Fruit fly (Drosophila melanogaster) whole organism, wandering third instar larva: ENCODE measurements around the gene Gycbeta100B.

Experiments used
- Abd-B ChIP-seq: fragments of >200 bp; optimal IDR thresholded peaks from 2 replicates; lab custom pipeline; 2017; ENCODE audit warnings: missing biosample characterization, missing genetic modification characterization
- CG9705 ChIP-seq: fragments of 200-800 bp; sonication (Bioruptor generic); optimal IDR thresholded peaks from 2 replicates; lab custom pipeline; 2018; ENCODE audit warnings: missing biosample characterization, mild to moderate bottlenecking, missing genetic modification characterization
- CrebA ChIP-seq: fragments of 200-800 bp; sonication (Bioruptor generic); optimal IDR thresholded peaks from 2 replicates; lab custom pipeline; 2016; ENCODE audit warnings: missing biosample characterization, mild to moderate bottlenecking, missing genetic modification characterization, borderline replicate concordance
- Dif ChIP-seq: fragments of 200-275, 200-300 bp; sonication (Bioruptor generic); optimal IDR thresholded peaks from 2 replicates; lab custom pipeline; 2018; ENCODE audit warnings: missing biosample characterization, missing genetic modification characterization; ENCODE audit not compliant: partially characterized antibody
- GATAd ChIP-seq: sonication (Bioruptor generic); optimal IDR thresholded peaks from 2 replicates; lab custom pipeline; 2016; ENCODE audit warnings: missing biosample characterization, missing genetic modification characterization
- HLH106 ChIP-seq: fragments of 200-800 bp; optimal IDR thresholded peaks from 3 replicates; lab custom pipeline; 2019; ENCODE audit warnings: missing biosample characterization, mild to moderate bottlenecking, missing genetic modification characterization, moderate library complexity
- Hnf4 ChIP-seq: fragments of 200-800 bp; sonication (Bioruptor generic); optimal IDR thresholded peaks from 2 replicates; lab custom pipeline; 2016; ENCODE audit warnings: missing biosample characterization, mild to moderate bottlenecking, missing genetic modification characterization
- Hr83 ChIP-seq: fragments of 200-300 bp; sonication (Bioruptor generic); optimal IDR thresholded peaks from 2 replicates; lab custom pipeline; 2016; ENCODE audit warnings: missing biosample characterization, mild to moderate bottlenecking, missing genetic modification characterization, moderate library complexity; ENCODE audit not compliant: poor library complexity, severe bottlenecking
- Jra ChIP-seq: sonication (Bioruptor generic); optimal IDR thresholded peaks from 2 replicates; lab custom pipeline; 2016; ENCODE audit warnings: missing biosample characterization, missing genetic modification characterization
- Mio ChIP-seq: sonication (Bioruptor generic); optimal IDR thresholded peaks from 2 replicates; lab custom pipeline; 2016; ENCODE audit warnings: missing biosample characterization, missing genetic modification characterization
- Myc ChIP-seq: fragments of >200 bp; optimal IDR thresholded peaks from 2 replicates; lab custom pipeline; 2017
- N ChIP-seq: fragments of >200 bp; optimal IDR thresholded peaks from 2 replicates; lab custom pipeline; 2018; ENCODE audit warnings: missing biosample characterization, missing external identifiers, missing genetic modification characterization
- OdsH ChIP-seq: fragments of 200-800 bp; sonication (Bioruptor generic); optimal IDR thresholded peaks from 2 replicates; lab custom pipeline; 2016; ENCODE audit warnings: missing biosample characterization, mild to moderate bottlenecking, missing genetic modification characterization
- Rel ChIP-seq, 2 experiments: fragments of 200-800 bp; sonication (Bioruptor generic) in 1 of 2; optimal IDR thresholded peaks; 2 replicates in 1 of 2; 3 replicates in 1 of 2; lab custom pipeline; 2016 to 2019; ENCODE audit warnings: mild to moderate bottlenecking in 2 of 2, missing biosample characterization in 2 of 2, missing genetic modification characterization in 2 of 2, moderate library complexity in 1 of 2
- Sp1 ChIP-seq: fragments of 200-800 bp; sonication (Bioruptor generic); optimal IDR thresholded peaks from 3 replicates; lab custom pipeline; 2019; ENCODE audit warnings: missing biosample characterization, mild to moderate bottlenecking, missing genetic modification characterization, moderate library complexity
- Vsx2 ChIP-seq: fragments of 200-300, 225-300 bp; sonication (Bioruptor generic); optimal IDR thresholded peaks from 2 replicates; lab custom pipeline; 2018; ENCODE audit warnings: missing biosample characterization, missing genetic modification characterization; ENCODE audit not compliant: partially characterized antibody
- br ChIP-seq: fragments of 200-800 bp; sonication (Bioruptor generic); optimal IDR thresholded peaks from 2 replicates; lab custom pipeline; 2016; ENCODE audit warnings: missing biosample characterization, missing genetic modification characterization
- brk ChIP-seq: fragments of 200-800 bp; sonication (Bioruptor generic); optimal IDR thresholded peaks from 2 replicates; lab custom pipeline; 2016; ENCODE audit warnings: missing biosample characterization, mild to moderate bottlenecking, missing genetic modification characterization
- dl ChIP-seq, 2 experiments: fragments of 175-275, 200-275 bp in 1 of 2; fragments of 200-275 bp in 1 of 2; sonication (Bioruptor generic); optimal IDR thresholded peaks; lab custom pipeline; 2018; ENCODE audit warnings: mild to moderate bottlenecking in 2 of 2, missing biosample characterization in 2 of 2, missing genetic modification characterization in 2 of 2, moderate library complexity in 2 of 2; ENCODE audit not compliant: partially characterized antibody in 2 of 2, insufficient read depth in 1 of 2
- dmrt93B ChIP-seq: fragments of 200-800 bp; sonication (Bioruptor generic); optimal IDR thresholded peaks from 2 replicates; lab custom pipeline; 2018; ENCODE audit warnings: missing biosample characterization, mild to moderate bottlenecking, missing genetic modification characterization
- dsf ChIP-seq: sonication (Bioruptor generic); optimal IDR thresholded peaks from 2 replicates; lab custom pipeline; 2016; ENCODE audit warnings: missing biosample characterization, missing genetic modification characterization, borderline replicate concordance
- ey ChIP-seq: fragments of 200-800 bp; sonication (Bioruptor generic); optimal IDR thresholded peaks from 2 replicates; lab custom pipeline; 2016; ENCODE audit warnings: missing biosample characterization, missing genetic modification characterization
- foxo ChIP-seq, 2 experiments: fragments of 200-800 bp; sonication (Bioruptor generic); optimal IDR thresholded peaks; 2 replicates in 1 of 2; 3 replicates in 1 of 2; lab custom pipeline; 2016 to 2017; ENCODE audit warnings: missing biosample characterization in 2 of 2, missing genetic modification characterization in 2 of 2
- fru ChIP-seq: fragments of 200-800 bp; sonication (Bioruptor generic); optimal IDR thresholded peaks from 3 replicates; lab custom pipeline; 2016; ENCODE audit warnings: missing biosample characterization, mild to moderate bottlenecking, missing genetic modification characterization
- h ChIP-seq: fragments of 200-800 bp; sonication (Bioruptor generic); optimal IDR thresholded peaks from 3 replicates; lab custom pipeline; 2016; ENCODE audit warnings: missing biosample characterization, mild to moderate bottlenecking, missing genetic modification characterization
- jim ChIP-seq: fragments of 175-275, 200-325 bp; sonication (Bioruptor generic); optimal IDR thresholded peaks from 2 replicates; lab custom pipeline; 2016; ENCODE audit warnings: missing biosample characterization, mild to moderate bottlenecking, missing genetic modification characterization
- lola ChIP-seq: fragments of >200 bp; optimal IDR thresholded peaks from 2 replicates; lab custom pipeline; 2017; ENCODE audit warnings: missing biosample characterization, missing genetic modification characterization
- pan ChIP-seq: fragments of >200 bp; optimal IDR thresholded peaks from 2 replicates; lab custom pipeline; 2017
- psq ChIP-seq: fragments of 200-800 bp; sonication (Bioruptor generic); optimal IDR thresholded peaks from 3 replicates; lab custom pipeline; 2017; ENCODE audit warnings: missing biosample characterization, mild to moderate bottlenecking, missing genetic modification characterization, moderate library complexity
- rgr ChIP-seq: fragments of 200-800 bp; sonication (Bioruptor generic); optimal IDR thresholded peaks from 3 replicates; lab custom pipeline; 2016; ENCODE audit warnings: missing biosample characterization, mild to moderate bottlenecking, missing genetic modification characterization
- sage ChIP-seq: fragments of 200-800 bp; sonication (Bioruptor generic); optimal IDR thresholded peaks from 2 replicates; lab custom pipeline; 2016; ENCODE audit warnings: missing biosample characterization, mild to moderate bottlenecking, missing genetic modification characterization
- tai ChIP-seq: sonication (Bioruptor generic); optimal IDR thresholded peaks from 2 replicates; lab custom pipeline; 2016; ENCODE audit warnings: missing biosample characterization, missing genetic modification characterization
- usp ChIP-seq: fragments of >200 bp; optimal IDR thresholded peaks from 2 replicates; lab custom pipeline; 2017; ENCODE audit warnings: missing biosample characterization, missing genetic modification characterization
- woc ChIP-seq: sonication (Bioruptor generic); optimal IDR thresholded peaks from 2 replicates; lab custom pipeline; 2016; ENCODE audit warnings: missing biosample characterization, mild to moderate bottlenecking, missing genetic modification characterization

Gycbeta100B gene

DNA sequence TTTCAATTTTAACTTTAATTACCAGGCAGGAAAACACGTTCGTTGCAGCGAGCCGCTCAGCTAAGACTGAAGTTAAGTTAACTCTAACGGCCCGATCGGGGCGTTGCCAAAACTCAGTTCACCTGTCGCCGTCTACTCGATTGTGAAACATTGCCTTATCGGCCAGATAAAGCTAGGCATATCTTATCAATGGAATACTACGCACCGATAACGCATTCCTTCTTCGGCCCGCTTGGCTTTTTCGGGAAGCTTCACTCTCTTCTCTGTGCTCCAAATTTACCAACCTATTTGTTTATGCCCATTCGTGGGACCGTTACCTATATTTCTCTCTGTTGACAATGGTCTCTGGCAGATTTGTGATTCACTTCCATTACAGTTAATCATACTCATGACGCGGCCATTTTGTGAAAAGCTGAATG, 61.5 kb downstream of the Gycbeta100B start, which contains the start of gene mesh:
Gene mesh, minus strand, starts transcription at position 68 of the 419 bp plus-strand sequence.
- peak; percentile 6 for TF ChIP-seq CrebA (GFP tag; lab: Kevin White, UChicago)
- TF ChIP-seq Vsx2 (GFP tag; lab: Kevin White, UChicago): peak; percentile 61
- TF ChIP-seq dl (GFP tag; optimal IDR thresholded peaks at IDR 0.05; lab: Kevin White, UChicago; ENCODE audit: insufficient read depth in 1 of 2, partially characterized antibody in 2 of 2): no peak
- TF ChIP-seq foxo (GFP tag; optimal IDR thresholded peaks at IDR 0.05; lab: Kevin White, UChicago): no peak
- TF ChIP-seq fru (GFP tag; lab: Kevin White, UChicago): peak; percentile 46
- peak; percentile 38 for TF ChIP-seq br (GFP tag; lab: Kevin White, UChicago)
- no peak for TF ChIP-seq sage (GFP tag; lab: Kevin White, UChicago)
- TF ChIP-seq usp (GFP tag; lab: Kevin White, UChicago): no peak
- TF ChIP-seq Sp1: no peak
- TF ChIP-seq HLH106 (tag; lab: Kevin White, UChicago): no peak
- TF ChIP-seq jim: no peak
- no peak for TF ChIP-seq tai
- no peak for TF ChIP-seq ey (GFP tag; lab: Kevin White, UChicago)
- TF ChIP-seq brk (GFP tag; lab: Kevin White, UChicago): no peak
- peak; percentile 45 for TF ChIP-seq h (GFP tag; lab: Kevin White, UChicago)
- no peak for TF ChIP-seq pan (lab: Kevin White, UChicago)
- TF ChIP-seq CG9705 (GFP tag; lab: Kevin White, UChicago): no peak
- no peak for TF ChIP-seq GATAd
- no peak for TF ChIP-seq woc
- TF ChIP-seq Myc (lab: Kevin White, UChicago): no peak
- peak; percentile 11 for TF ChIP-seq Jra (GFP tag; lab: Kevin White, UChicago)
- peak; percentile 30 for TF ChIP-seq psq (GFP tag; lab: Kevin White, UChicago)
- no peak for TF ChIP-seq Abd-B (GFP tag; lab: Kevin White, UChicago)
- TF ChIP-seq N (GFP tag; lab: Kevin White, UChicago): no peak
- no peak for TF ChIP-seq dmrt93B
- no peak for TF ChIP-seq OdsH (GFP tag; lab: Kevin White, UChicago)
- peak; percentile 54 for TF ChIP-seq Dif (GFP tag; lab: Kevin White, UChicago)
- TF ChIP-seq Rel (GFP tag; optimal IDR thresholded peaks at IDR 0.05; lab: Kevin White, UChicago): no peak
- TF ChIP-seq Rel (tag; optimal IDR thresholded peaks at IDR 0.05; lab: Kevin White, UChicago): peak; percentile 60
- TF ChIP-seq dsf (GFP tag; lab: Kevin White, UChicago): no peak

DNA sequence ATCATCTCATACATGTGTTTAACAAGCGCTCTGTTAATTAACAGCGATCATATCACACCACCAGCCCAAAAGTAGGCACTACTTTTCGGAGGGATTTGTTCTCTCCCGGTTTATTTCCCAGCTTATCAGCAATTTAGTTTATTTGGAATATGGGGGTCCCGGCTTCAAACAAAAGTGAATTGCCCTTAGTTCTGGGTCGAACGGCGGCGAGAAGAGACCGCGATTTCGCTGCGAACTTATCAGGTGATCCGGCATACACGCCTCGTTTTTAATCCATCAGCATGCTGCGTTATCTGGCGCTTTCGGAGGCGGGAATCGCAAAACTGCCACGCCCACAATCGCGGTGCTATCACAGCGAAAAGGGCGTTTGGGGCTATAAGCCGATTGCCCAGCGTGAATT, 62.5 kb downstream of the Gycbeta100B start, which contains the start of gene CG1544:
Gene CG1544, plus strand, starts transcription at position 186 of the 400 bp plus-strand sequence.
- peak; percentile 45 for TF ChIP-seq Myc (lab: Kevin White, UChicago)
- TF ChIP-seq foxo (GFP tag; optimal IDR thresholded peaks at IDR 0.05; lab: Kevin White, UChicago): no peak
- TF ChIP-seq lola (GFP tag; lab: Kevin White, UChicago): no peak
- TF ChIP-seq Hr83 (GFP tag; lab: Kevin White, UChicago): peak; percentile 14
- no peak for TF ChIP-seq dl (GFP tag; optimal IDR thresholded peaks at IDR 0.05; lab: Kevin White, UChicago; ENCODE audit: insufficient read depth in 1 of 2, partially characterized antibody in 2 of 2)
- TF ChIP-seq OdsH (GFP tag; lab: Kevin White, UChicago): no peak
- TF ChIP-seq Hnf4 (GFP tag; lab: Kevin White, UChicago): no peak
- TF ChIP-seq Rel (GFP tag; optimal IDR thresholded peaks at IDR 0.05; lab: Kevin White, UChicago): no peak
- TF ChIP-seq Rel (tag; optimal IDR thresholded peaks at IDR 0.05; lab: Kevin White, UChicago): peak; percentile 77
- TF ChIP-seq ey (GFP tag; lab: Kevin White, UChicago): no peak
- TF ChIP-seq Dif (GFP tag; lab: Kevin White, UChicago): no peak
- TF ChIP-seq Mio (GFP tag; lab: Kevin White, UChicago): no peak

DNA sequence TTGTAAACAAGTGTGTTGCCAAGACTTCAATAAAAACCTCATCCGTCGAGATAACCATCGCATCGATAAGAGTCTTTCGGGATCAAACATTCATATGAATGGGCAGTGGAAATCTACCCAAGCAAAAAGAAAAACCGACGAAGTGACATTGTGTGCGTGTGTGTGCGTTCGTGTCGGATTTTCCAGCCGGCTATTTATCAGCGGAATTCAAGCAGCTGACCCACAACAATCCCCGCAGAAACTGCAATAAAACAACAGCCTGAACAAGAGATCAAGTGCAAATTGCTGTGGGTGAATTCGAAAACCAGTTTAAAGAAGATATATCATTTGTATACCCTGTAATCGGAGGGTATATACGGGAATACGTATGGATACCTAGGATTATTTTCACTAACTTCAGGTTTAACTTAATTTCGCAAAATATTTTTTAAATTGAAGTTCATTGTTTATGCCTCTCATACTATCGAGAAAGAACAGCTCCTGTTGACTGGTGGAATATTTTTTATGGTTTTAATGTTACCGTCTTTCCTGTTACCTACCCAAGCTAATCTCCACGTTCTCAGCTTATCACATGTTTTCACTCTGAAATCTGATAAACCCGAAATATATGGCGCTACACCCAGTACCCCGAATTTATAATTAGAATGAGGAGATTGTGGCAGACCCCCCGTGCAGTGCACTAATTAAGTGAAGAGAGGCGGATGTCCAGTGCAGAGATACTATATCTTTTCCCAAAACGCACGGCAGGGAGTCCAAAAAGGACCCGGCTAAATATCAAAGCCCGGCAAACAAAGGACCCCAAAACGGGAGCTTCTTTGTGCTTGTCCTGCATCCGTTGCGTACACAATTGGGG, 63.2 kb downstream of the Gycbeta100B start:
- TF ChIP-seq h (GFP tag; lab: Kevin White, UChicago): peak; percentile 56
- TF ChIP-seq woc: peak; percentile 27
- no peak for TF ChIP-seq tai
- TF ChIP-seq OdsH (GFP tag; lab: Kevin White, UChicago): peak; percentile 28
- peak; percentile 39 for TF ChIP-seq HLH106 (tag; lab: Kevin White, UChicago)
- peak; percentile 26 for TF ChIP-seq rgr (GFP tag; lab: Kevin White, UChicago)
- peak; percentile 17 for TF ChIP-seq fru (GFP tag; lab: Kevin White, UChicago)
- TF ChIP-seq jim: no peak
- no peak for TF ChIP-seq Sp1
- TF ChIP-seq Jra (GFP tag; lab: Kevin White, UChicago): no peak
- peak in 1 of 2 experiments; percentile 41 for TF ChIP-seq foxo (GFP tag; optimal IDR thresholded peaks at IDR 0.05; lab: Kevin White, UChicago)
